Fruit fly (Drosophila melanogaster) whole organism, prepupa: ENCODE data around the gene Ucp4C.

Source experiments
- CG10669 ChIP-seq: fragments of 200-800 bp; sonication (Bioruptor generic); optimal IDR thresholded peaks from 3 replicates; lab custom pipeline; 2018; ENCODE audit warnings: missing biosample characterization, mild to moderate bottlenecking, missing genetic modification characterization, moderate library complexity
- CG11294 ChIP-seq: fragments of 200-800 bp; sonication (Bioruptor generic); IDR thresholded peaks from 2 replicates; pipeline ENCODE4 v1.3.6; 2022; ENCODE audit warnings: missing biosample characterization, missing genetic modification characterization
- CG1621 ChIP-seq: fragments of 200-800 bp; sonication (Bioruptor generic); optimal IDR thresholded peaks from 3 replicates; lab custom pipeline; 2018; ENCODE audit warnings: missing biosample characterization, mild to moderate bottlenecking, missing genetic modification characterization
- CG31627 ChIP-seq: fragments of 200-800 bp; sonication (Bioruptor generic); optimal IDR thresholded peaks from 3 replicates; lab custom pipeline; 2016; ENCODE audit warnings: missing biosample characterization, missing genetic modification characterization
- CG3919 ChIP-seq: fragments of 200-800 bp; sonication (Bioruptor generic); optimal IDR thresholded peaks from 3 replicates; lab custom pipeline; 2016; ENCODE audit warnings: missing biosample characterization, missing genetic modification characterization
- CG8119 ChIP-seq: fragments of 200-800 bp; sonication (Bioruptor generic); IDR thresholded peaks from 3 replicates; pipeline ENCODE4 v1.3.6; 2022; ENCODE audit warnings: missing biosample characterization, missing genetic modification characterization
- Eip75B ChIP-seq: fragments of 200-800 bp; sonication (Bioruptor generic); optimal IDR thresholded peaks from 3 replicates; lab custom pipeline; 2016; ENCODE audit warnings: missing biosample characterization, missing genetic modification characterization
- Gug ChIP-seq: fragments of 200-800 bp; sonication (Bioruptor generic); IDR thresholded peaks from 2 replicates; pipeline ENCODE4 v1.3.6; 2022; ENCODE audit warnings: missing biosample characterization, missing genetic modification characterization
- OdsH ChIP-seq: fragments of 200-800 bp; sonication (Bioruptor generic); optimal IDR thresholded peaks from 3 replicates; lab custom pipeline; 2016; ENCODE audit warnings: missing biosample characterization, missing genetic modification characterization
- salr ChIP-seq, 2 experiments: fragments of 200-800 bp; sonication (Bioruptor generic); optimal IDR thresholded peaks; 3 replicates each; lab custom pipeline; 2016 to 2018; ENCODE audit warnings: missing biosample characterization in 2 of 2, missing genetic modification characterization in 2 of 2, mild to moderate bottlenecking in 1 of 2

DNA sequence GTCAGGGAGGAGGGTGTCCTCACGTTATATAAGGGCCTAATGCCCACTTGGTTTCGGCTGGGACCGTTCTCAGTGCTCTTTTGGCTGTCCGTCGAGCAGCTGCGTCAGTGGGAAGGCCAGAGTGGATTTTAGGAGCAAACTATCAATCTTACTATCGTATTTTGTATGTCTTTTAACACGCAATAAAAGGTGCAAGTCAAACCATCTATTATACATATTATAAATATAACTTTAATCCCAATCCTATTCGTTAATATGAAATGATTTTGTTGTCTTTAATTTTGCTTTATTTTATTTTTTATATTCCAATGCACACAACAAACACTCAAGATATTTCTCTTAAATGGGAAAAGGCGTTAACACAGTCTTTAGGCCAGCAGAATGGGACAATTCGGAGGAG is 1.2 kb downstream of the Ucp4C start, which contains the start of gene Ucp4B:
- TF ChIP-seq CG1621: no peak
- TF ChIP-seq CG10669 (GFP tag; lab: Kevin White, UChicago): no peak
- no peak for TF ChIP-seq CG31627 (GFP tag; lab: Kevin White, UChicago)
- TF ChIP-seq CG11294 (GFP tag; lab: Robert Waterston, UW): no peak
- TF ChIP-seq OdsH (GFP tag; lab: Kevin White, UChicago): no peak
- no peak for TF ChIP-seq CG3919 (GFP tag; lab: Kevin White, UChicago)
- TF ChIP-seq Gug: no peak
- TF ChIP-seq salr (GFP tag; optimal IDR thresholded peaks at IDR 0.05; lab: Kevin White, UChicago): no peak
- no peak for TF ChIP-seq CG8119
- no peak for TF ChIP-seq Eip75B (GFP tag; lab: Kevin White, UChicago)
